Worm (Caenorhabditis elegans) whole organism, early embryonic: ENCODE measurements around the gene F09C6.16.

ENCODE experiments used
- B0310.2 ChIP-seq: sonication (generic microtip); optimal IDR thresholded peaks from 2 replicates; lab custom pipeline; 2016; ENCODE audit warnings: mild to moderate bottlenecking, missing genetic modification characterization, missing compliant biosample characterization
- F13C5.2 ChIP-seq: sonication (generic microtip); optimal IDR thresholded peaks from 2 replicates; lab custom pipeline; 2017; ENCODE audit warnings: mild to moderate bottlenecking, missing genetic modification characterization, inconsistent platforms, missing compliant biosample characterization
- aly-1 ChIP-seq: sonication (generic microtip); optimal IDR thresholded peaks from 2 replicates; lab custom pipeline; 2016; ENCODE audit warnings: missing genetic modification characterization, missing compliant biosample characterization
- ama-1 ChIP-seq: fragments of 150-350 bp; optimal IDR thresholded peaks from 2 replicates; lab custom pipeline; 2014
- ceh-13 ChIP-seq: fragments of 200-800 bp; sonication (Bioruptor generic); optimal IDR thresholded peaks from 2 replicates; lab custom pipeline; 2018; ENCODE audit warnings: mild to moderate bottlenecking, missing genetic modification characterization, missing compliant biosample characterization
- ceh-36 ChIP-seq: sonication (generic microtip); optimal IDR thresholded peaks from 2 replicates; lab custom pipeline; 2016; ENCODE audit warnings: missing genetic modification characterization, inconsistent platforms, missing compliant biosample characterization
- ets-7 ChIP-seq: sonication (generic microtip); optimal IDR thresholded peaks from 2 replicates; lab custom pipeline; 2016; ENCODE audit warnings: missing genotype, missing genetic modification characterization, missing compliant biosample characterization
- flt-1 ChIP-seq: fragments of 200-800 bp; sonication (Bioruptor generic); IDR thresholded peaks from 2 replicates; pipeline ENCODE4 v1.3.6; 2022; ENCODE audit warnings: missing genetic modification characterization, missing compliant biosample characterization
- hmbx-1 ChIP-seq: sonication (generic microtip); optimal IDR thresholded peaks from 2 replicates; lab custom pipeline; 2016; ENCODE audit warnings: mild to moderate bottlenecking, missing genetic modification characterization, missing compliant biosample characterization
- hmg-4 ChIP-seq: fragments of 200-800 bp; sonication (Bioruptor generic); optimal IDR thresholded peaks from 2 replicates; lab custom pipeline; 2018; ENCODE audit warnings: mild to moderate bottlenecking, missing genetic modification characterization, missing compliant biosample characterization
- hnd-1 ChIP-seq: sonication (generic microtip); optimal IDR thresholded peaks from 2 replicates; lab custom pipeline; 2016; ENCODE audit warnings: missing genetic modification characterization, missing compliant biosample characterization
- pes-1 ChIP-seq: fragments of 200-800 bp; sonication (Bioruptor generic); IDR thresholded peaks from 2 replicates; pipeline ENCODE4 v1.3.6; 2022; ENCODE audit warnings: missing genetic modification reagents, missing genetic modification characterization, missing compliant biosample characterization
- scrt-1 ChIP-seq: fragments of 200-800 bp; sonication (Bioruptor generic); IDR thresholded peaks from 2 replicates; pipeline ENCODE4 v1.3.6; 2022; ENCODE audit warnings: missing genetic modification characterization, missing compliant biosample characterization
- sea-1 ChIP-seq: fragments of 200-800 bp; sonication (Bioruptor generic); conservative IDR thresholded peaks from 2 replicates; pipeline ENCODE4 v1.3.6; 2022; ENCODE audit warnings: missing genetic modification characterization, missing compliant biosample characterization
- tbx-11 ChIP-seq: fragments of 200-800 bp; sonication (Bioruptor generic); IDR thresholded peaks from 2 replicates; pipeline ENCODE4 v1.3.6; 2022; ENCODE audit warnings: missing genetic modification characterization, missing compliant biosample characterization
- tbx-37 ChIP-seq: fragments of 200-800 bp; sonication (Bioruptor generic); conservative IDR thresholded peaks from 2 replicates; pipeline ENCODE4 v1.3.6; 2022; ENCODE audit warnings: missing genetic modification reagents, missing genetic modification characterization, missing compliant biosample characterization
- tra-4 ChIP-seq: sonication (generic microtip); optimal IDR thresholded peaks from 2 replicates; lab custom pipeline; 2017; ENCODE audit warnings: missing genetic modification characterization, missing compliant biosample characterization

Gene F09C6.16

DNA sequence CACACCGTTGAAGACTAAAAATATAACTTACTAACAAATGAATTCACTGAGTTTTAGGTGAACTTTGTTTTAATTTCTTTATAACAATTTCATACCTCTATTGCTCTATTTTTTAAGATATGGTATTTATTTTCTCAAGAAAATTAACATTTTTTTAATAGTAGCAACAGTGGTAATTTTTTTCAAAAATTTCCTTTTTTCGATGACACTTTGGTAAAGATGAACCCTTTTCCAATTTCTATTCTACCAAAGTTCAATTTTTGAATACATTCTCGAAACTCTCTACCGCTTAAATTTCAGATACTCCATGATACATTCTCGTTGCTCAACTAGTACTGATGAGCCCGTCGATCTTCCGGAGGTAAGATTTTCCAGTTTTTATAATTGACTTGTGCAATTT lies 2.2 kb upstream of the F09C6.16 start, which contains the start of gene nhr-116:
nhr-116 (plus strand) TSS at position 301 of the 400 bp plus-strand sequence.
- no peak for TF ChIP-seq hnd-1 (tag; lab: Kevin White, UChicago)
- TF ChIP-seq sea-1 (GFP tag; lab: Robert Waterston, UW) = no peak
- no peak for TF ChIP-seq scrt-1 (GFP tag; lab: Robert Waterston, UW)
- TF ChIP-seq hmbx-1 (tag; lab: Kevin White, UChicago) = no peak
- TF ChIP-seq F13C5.2 (tag; lab: Kevin White, UChicago) = no peak
- no peak for TF ChIP-seq tbx-37 (GFP tag; lab: Robert Waterston, UW)
- TF ChIP-seq hmg-4 = no peak
- no peak for TF ChIP-seq B0310.2 (tag; lab: Kevin White, UChicago)
- TF ChIP-seq tbx-11 (GFP tag; lab: Robert Waterston, UW) = no peak
- no peak for TF ChIP-seq pes-1 (GFP tag; lab: Robert Waterston, UW)
- no peak for TF ChIP-seq tra-4 (tag; lab: Kevin White, UChicago)
- TF ChIP-seq ceh-13 = no peak
- no peak for TF ChIP-seq ets-7 (tag; lab: Kevin White, UChicago)
- no peak for TF ChIP-seq ceh-36 (tag; lab: Kevin White, UChicago)

DNA sequence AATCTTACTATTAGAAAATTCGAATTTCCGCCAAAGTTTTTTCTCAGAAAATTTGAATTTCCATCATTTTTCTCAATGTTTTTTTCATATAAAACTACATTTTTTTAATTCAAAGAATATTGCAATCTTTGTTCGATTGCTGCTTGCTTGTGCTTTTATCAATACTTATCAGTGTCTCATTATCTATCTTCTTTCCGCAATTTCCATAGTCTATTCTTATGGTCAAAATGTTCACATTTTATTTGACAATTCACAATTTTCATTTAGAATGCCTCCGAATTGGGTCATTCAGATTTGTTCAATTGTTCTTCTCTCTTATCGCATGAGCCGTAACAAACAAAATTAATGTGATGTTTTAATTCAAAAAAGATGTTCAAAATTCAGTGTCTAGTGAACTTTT lies 1.5 kb upstream of the F09C6.16 start:
- TF ChIP-seq hnd-1 (tag; lab: Kevin White, UChicago) (no peak), ceh-13 (no peak)

DNA sequence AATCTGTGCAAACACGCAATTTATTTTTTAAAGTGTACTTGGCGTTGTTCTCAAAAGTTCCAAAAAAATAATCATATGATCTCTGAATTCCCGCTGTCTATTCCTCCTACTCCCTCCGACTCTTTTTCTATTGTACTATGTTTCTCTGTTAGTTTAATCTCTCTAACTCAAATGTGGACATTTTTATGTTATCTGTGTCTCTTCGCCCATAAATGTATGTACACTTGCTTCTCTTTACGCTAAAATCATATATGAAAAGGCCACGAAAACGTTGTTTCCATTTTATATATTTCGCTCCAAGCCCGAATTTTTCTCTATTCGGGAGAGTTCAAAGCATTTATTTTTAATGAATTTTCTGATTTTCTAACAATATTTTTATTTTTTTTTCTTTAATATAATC lies 1.1 kb upstream of the F09C6.16 start:
- TF ChIP-seq sea-1 (GFP tag; lab: Robert Waterston, UW) = no peak
- TF ChIP-seq hnd-1 (tag; lab: Kevin White, UChicago) = no peak

- TF ChIP-seq scrt-1 (GFP tag; lab: Robert Waterston, UW) = no peak
- no peak for TF ChIP-seq F13C5.2 (tag; lab: Kevin White, UChicago)
- TF ChIP-seq ceh-36 (tag; lab: Kevin White, UChicago) = no peak
- no peak for TF ChIP-seq B0310.2 (tag; lab: Kevin White, UChicago)
- no peak for TF ChIP-seq aly-1
- no peak for TF ChIP-seq ceh-13
- no peak for TF ChIP-seq hnd-1 (tag; lab: Kevin White, UChicago)
- no peak for TF ChIP-seq tbx-37 (GFP tag; lab: Robert Waterston, UW)
- no peak for TF ChIP-seq pes-1 (GFP tag; lab: Robert Waterston, UW)
- no peak for TF ChIP-seq flt-1 (GFP tag; lab: Robert Waterston, UW)
- no peak for TF ChIP-seq ets-7 (tag; lab: Kevin White, UChicago)
- TF ChIP-seq ama-1 (lab: Kevin White, UChicago) = no peak
- no peak for TF ChIP-seq tra-4 (tag; lab: Kevin White, UChicago)
Observed at ce11 chrV:16904612-16905011, 5.2 kb downstream of the F09C6.16 start, which contains the start of gene nhr-262. nhr-262 (plus strand) TSS chrV:16904912.

ce11 chrV:16902726-16903125 lies 7.0 kb downstream of the F09C6.16 start, which contains the start of gene srd-68:
srd-68 (minus strand) TSS chrV:16902826.
- TF ChIP-seq hnd-1 (tag; lab: Kevin White, UChicago) (no peak), ama-1 (lab: Kevin White, UChicago) (no peak), tra-4 (tag; lab: Kevin White, UChicago) (no peak), B0310.2 (tag; lab: Kevin White, UChicago) (no peak), tbx-11 (GFP tag; lab: Robert Waterston, UW) (no peak), ceh-36 (tag; lab: Kevin White, UChicago) (no peak), ets-7 (tag; lab: Kevin White, UChicago) (no peak), flt-1 (GFP tag; lab: Robert Waterston, UW) (no peak), pes-1 (GFP tag; lab: Robert Waterston, UW) (no peak)

DNA sequence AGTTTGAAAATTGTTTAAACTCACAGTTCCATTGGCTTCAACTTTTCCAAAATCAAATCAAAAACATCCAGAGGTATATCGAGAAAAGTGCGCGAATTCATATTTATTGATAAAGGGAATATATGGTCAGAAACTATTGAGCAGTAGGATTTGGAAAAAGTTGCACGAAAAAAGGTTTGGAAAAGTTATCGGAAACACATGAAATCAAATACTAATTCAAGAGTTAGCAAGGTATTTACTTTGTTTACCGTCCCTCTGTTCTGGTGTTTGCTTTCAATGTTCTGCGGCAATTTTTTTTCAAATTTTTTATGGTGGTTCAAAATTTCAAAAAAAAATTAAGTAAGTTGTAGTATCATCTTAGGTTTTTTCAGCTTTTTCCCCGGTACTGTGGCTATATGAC lies 10.4 kb downstream of the F09C6.16 start, which contains the start of gene fbxa-45:
fbxa-45 (minus strand) TSS at position 101 of the 400 bp plus-strand sequence.
- TF ChIP-seq tbx-37 (GFP tag; lab: Robert Waterston, UW) (no peak), tbx-11 (GFP tag; lab: Robert Waterston, UW) (no peak), ama-1 (lab: Kevin White, UChicago) (no peak), F13C5.2 (tag; lab: Kevin White, UChicago) (no peak), flt-1 (GFP tag; lab: Robert Waterston, UW) (no peak), hnd-1 (tag; lab: Kevin White, UChicago) (no peak)

ce11 chrV:16893440-16893839 lies 16.3 kb downstream of the F09C6.16 start, which contains the start of gene F09C6.15:
F09C6.15 (plus strand) TSS chrV:16893740.
- TF ChIP-seq hmg-4 = no peak
- TF ChIP-seq tbx-37 (GFP tag; lab: Robert Waterston, UW) = no peak

ce11 chrV:16888788-16889325 lies 20.9 kb downstream of the F09C6.16 start, which contains the start of the genes ifas-2 and fbxa-44:
ifas-2 (minus strand) TSS chrV:16888888.
fbxa-44 (plus strand) TSS chrV:16889275.
- TF ChIP-seq ama-1 (lab: Kevin White, UChicago) = no peak

- TF ChIP-seq ama-1 (lab: Kevin White, UChicago) = no peak
- no peak for TF ChIP-seq tbx-11 (GFP tag; lab: Robert Waterston, UW)
- TF ChIP-seq ceh-13 = no peak
- no peak for TF ChIP-seq F13C5.2 (tag; lab: Kevin White, UChicago)
- no peak for TF ChIP-seq hmg-4
- no peak for TF ChIP-seq aly-1
- no peak for TF ChIP-seq B0310.2 (tag; lab: Kevin White, UChicago)
- no peak for TF ChIP-seq ets-7 (tag; lab: Kevin White, UChicago)
- TF ChIP-seq sea-1 (GFP tag; lab: Robert Waterston, UW) = no peak
- TF ChIP-seq pes-1 (GFP tag; lab: Robert Waterston, UW) = no peak
- no peak for TF ChIP-seq scrt-1 (GFP tag; lab: Robert Waterston, UW)
- no peak for TF ChIP-seq tbx-37 (GFP tag; lab: Robert Waterston, UW)
- no peak for TF ChIP-seq ceh-36 (tag; lab: Kevin White, UChicago)
- TF ChIP-seq tra-4 (tag; lab: Kevin White, UChicago) = no peak
- TF ChIP-seq hnd-1 (tag; lab: Kevin White, UChicago) = no peak
- TF ChIP-seq hmbx-1 (tag; lab: Kevin White, UChicago) = no peak
- no peak for TF ChIP-seq flt-1 (GFP tag; lab: Robert Waterston, UW)
Observed at ce11 chrV:16884744-16885143, 25.0 kb downstream of the F09C6.16 start, which contains the start of gene F09C6.13. F09C6.13 (plus strand) TSS chrV:16885044.
